Worm (Caenorhabditis elegans): Measurements from ENCODE around the gene F55B12.10.

F55B12.10 gene

DNA sequence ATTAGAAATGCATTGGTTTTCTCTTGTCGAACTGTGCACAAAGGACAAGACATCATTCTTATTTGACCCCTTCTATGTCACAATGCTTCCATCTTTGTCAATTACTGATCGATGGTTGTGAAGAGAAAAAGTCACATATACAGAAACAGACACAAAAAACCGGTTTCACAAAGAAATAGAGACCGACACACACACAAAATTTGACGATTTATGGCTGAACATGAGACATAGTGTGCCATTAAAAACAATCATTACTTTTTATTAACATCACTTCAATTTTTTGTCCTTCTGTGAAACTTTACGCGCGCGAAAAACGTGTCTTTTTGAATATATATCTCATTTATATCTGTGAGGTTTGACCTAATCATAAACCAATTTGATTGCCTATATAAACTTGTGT, 49.0 kb upstream of the F55B12.10 start (continued):
- TF ChIP-seq vab-15 (tag; optimal IDR thresholded peaks at IDR 0.05) (peak; percentile 32), ceh-88 (GFP tag; IDR thresholded peaks at IDR 0.05) (no peak), nhr-20 (tag; optimal IDR thresholded peaks at IDR 0.05) (peak; percentile 63), unc-86 (tag; optimal IDR thresholded peaks at IDR 0.05) (peak; percentile 4), ceh-90 (tag; optimal IDR thresholded peaks at IDR 0.05) (no peak), egl-13 (tag; optimal IDR thresholded peaks at IDR 0.05) (no peak), blmp-1 (tag; optimal IDR thresholded peaks at IDR 0.05) (peak; percentile 54), efl-1 (optimal IDR thresholded peaks at IDR 0.05) (no peak), efl-1 (GFP tag; optimal IDR thresholded peaks at IDR 0.05 in 1 of 2) (no peak)

DNA sequence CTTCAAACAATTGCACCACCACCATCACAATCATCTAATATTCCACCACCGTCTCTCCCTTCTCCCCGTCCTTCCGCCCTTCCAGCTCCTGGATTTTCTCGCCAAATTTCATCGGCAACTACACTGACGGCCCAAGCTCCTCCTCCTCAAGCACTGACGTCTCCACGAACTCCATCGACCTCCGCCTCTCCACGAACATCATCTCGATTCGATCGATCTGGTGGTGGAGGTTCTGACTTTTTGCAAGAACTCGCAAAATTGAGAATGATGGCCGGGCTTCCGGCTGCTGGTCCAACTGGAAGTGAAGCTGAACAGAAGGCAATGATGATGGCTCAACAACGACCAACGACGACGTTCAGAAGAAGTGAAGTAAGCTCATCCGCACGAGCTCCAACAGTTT, 45.5 kb upstream of the F55B12.10 start:
- TF ChIP-seq lin-14 (GFP tag; optimal IDR thresholded peaks at IDR 0.05) (no peak), unc-62 (GFP tag; optimal IDR thresholded peaks at IDR 0.05) (no peak), nhr-71 (tag; optimal IDR thresholded peaks at IDR 0.05) (no peak), nhr-84 (tag; optimal IDR thresholded peaks at IDR 0.05) (no peak), swsn-7 (tag; optimal IDR thresholded peaks at IDR 0.05) (no peak), irx-1 (tag; optimal IDR thresholded peaks at IDR 0.05) (no peak), ceh-88 (GFP tag; IDR thresholded peaks at IDR 0.05) (no peak), vab-15 (tag; optimal IDR thresholded peaks at IDR 0.05) (no peak), unc-86 (tag; optimal IDR thresholded peaks at IDR 0.05) (no peak), Y116A8C.19 (tag; optimal IDR thresholded peaks at IDR 0.05; ENCODE audit: borderline replicate concordance) (no peak), mef-2 (tag; optimal IDR thresholded peaks at IDR 0.05) (no peak), nhr-77 (tag; optimal IDR thresholded peaks at IDR 0.05) (no peak), unc-98 (GFP tag; IDR thresholded peaks at IDR 0.05) (no peak), pax-3 (tag; optimal IDR thresholded peaks at IDR 0.05) (no peak), unc-30 (tag; optimal IDR thresholded peaks at IDR 0.05) (no peak), fkh-10 (GFP tag; optimal IDR thresholded peaks at IDR 0.05) (no peak), lin-39 (tag; optimal IDR thresholded peaks at IDR 0.05) (no peak)

DNA sequence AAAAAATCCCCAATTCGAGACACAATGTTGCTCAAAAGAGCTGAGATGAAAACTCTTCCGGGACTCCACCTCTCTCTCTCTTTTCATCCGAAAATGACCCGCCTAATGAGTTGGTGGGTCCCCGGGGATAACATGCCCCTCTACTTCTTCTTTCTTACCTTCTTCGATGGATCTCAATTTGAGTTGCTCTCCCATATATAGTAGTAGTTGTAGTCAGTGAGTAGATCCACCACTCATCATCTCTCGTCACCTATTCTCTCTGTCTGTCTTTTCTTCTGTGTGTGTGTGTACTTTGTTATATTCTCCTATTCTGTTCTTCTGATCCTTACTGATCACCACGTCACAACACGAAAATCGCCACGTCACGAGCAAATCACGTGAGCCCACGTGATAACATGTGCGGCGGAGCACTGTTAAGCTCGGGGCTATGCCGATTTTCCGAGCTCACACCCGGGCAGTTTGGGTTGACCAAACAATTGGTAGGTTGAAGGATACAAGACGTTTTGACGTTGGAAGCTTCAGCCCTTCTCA, 43.2 kb upstream of the F55B12.10 start, which contains the start of gene twk-32:
TSS of gene twk-32 (plus strand) at position 396 of the 531 bp plus-strand sequence.
- TF ChIP-seq efl-3 (GFP tag; optimal IDR thresholded peaks at IDR 0.05): no peak
- no peak for TF ChIP-seq nhr-77 (tag; optimal IDR thresholded peaks at IDR 0.05)
- TF ChIP-seq lin-39 (tag; optimal IDR thresholded peaks at IDR 0.05): no peak
- no peak for TF ChIP-seq swsn-7 (tag; optimal IDR thresholded peaks at IDR 0.05)
- no peak for TF ChIP-seq tbx-2 (tag; optimal IDR thresholded peaks at IDR 0.05)
- no peak for TF ChIP-seq nhr-76 (tag; optimal IDR thresholded peaks at IDR 0.05)
- TF ChIP-seq nhr-71 (tag; optimal IDR thresholded peaks at IDR 0.05): peak; percentile 23
- TF ChIP-seq lir-3 (tag; optimal IDR thresholded peaks at IDR 0.05; ENCODE audit: poor library complexity): peak; percentile 13
- TF ChIP-seq snu-23 (GFP tag; optimal IDR thresholded peaks at IDR 0.05): peak; percentile 2
- no peak for TF ChIP-seq nhr-84 (tag; optimal IDR thresholded peaks at IDR 0.05)
- TF ChIP-seq nhr-12 (tag; optimal IDR thresholded peaks at IDR 0.05): no peak
- no peak for TF ChIP-seq nhr-11 (tag; optimal IDR thresholded peaks at IDR 0.05)
- no peak for TF ChIP-seq C04F5.9 (tag; optimal IDR thresholded peaks at IDR 0.05)
- TF ChIP-seq unc-130 (tag; optimal IDR thresholded peaks at IDR 0.05): no peak
- TF ChIP-seq C34B4.2 (tag; optimal IDR thresholded peaks at IDR 0.05): no peak
- peak; percentile 17 for TF ChIP-seq lin-14 (GFP tag; optimal IDR thresholded peaks at IDR 0.05)
- no peak for TF ChIP-seq lsy-2 (tag; optimal IDR thresholded peaks at IDR 0.05)
- peak; percentile 29; the same call in 1 of the 2 replicates for TF ChIP-seq nhr-19 (GFP tag; conservative IDR thresholded peaks at IDR 0.05)
- TF ChIP-seq sup-37 (GFP tag; optimal IDR thresholded peaks at IDR 0.05): no peak
- TF ChIP-seq snpc-4 (tag; optimal IDR thresholded peaks at IDR 0.05): no peak
- TF ChIP-seq nhr-20 (tag; optimal IDR thresholded peaks at IDR 0.05): peak; percentile 25
- peak; percentile 48 for TF ChIP-seq pax-3 (tag; optimal IDR thresholded peaks at IDR 0.05)
- TF ChIP-seq fkh-4 (tag; optimal IDR thresholded peaks at IDR 0.05; ENCODE audit: borderline replicate concordance): no peak

DNA sequence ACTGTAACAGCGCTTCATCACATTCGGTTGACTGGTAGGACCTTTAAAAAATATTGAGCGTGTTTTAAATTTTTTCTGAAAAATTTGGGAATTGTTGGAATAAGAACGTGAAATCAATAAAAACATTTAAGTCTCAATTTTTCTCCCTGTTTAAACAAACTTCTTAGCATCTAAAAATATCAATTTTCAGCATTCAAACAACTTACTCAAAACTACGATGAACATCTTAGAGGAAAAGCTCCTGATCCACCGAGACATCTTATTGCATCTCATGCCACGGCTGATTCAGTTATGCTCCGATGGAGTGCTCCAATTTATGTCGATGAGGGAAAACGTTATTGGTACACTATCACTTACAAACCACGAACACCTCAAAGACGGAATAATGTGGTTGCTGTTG, 40.3 kb upstream of the F55B12.10 start:
- TF ChIP-seq sup-37 (GFP tag; optimal IDR thresholded peaks at IDR 0.05): no peak
- TF ChIP-seq pqm-1 (tag; optimal IDR thresholded peaks at IDR 0.05): no peak
- no peak for TF ChIP-seq nhr-237 (tag; optimal IDR thresholded peaks at IDR 0.05)
- TF ChIP-seq rnt-1 (tag; optimal IDR thresholded peaks at IDR 0.05): no peak
- TF ChIP-seq hlh-4 (tag; optimal IDR thresholded peaks at IDR 0.05): no peak
- no peak for TF ChIP-seq C16A3.4 (tag; optimal IDR thresholded peaks at IDR 0.05)
- TF ChIP-seq ets-5 (GFP tag; IDR thresholded peaks at IDR 0.05): no peak
- no peak for TF ChIP-seq nhr-11 (tag; optimal IDR thresholded peaks at IDR 0.05)

Measured in whole organism, L1 larva.